Worm (Caenorhabditis elegans) whole organism, L3 larva: ENCODE results near the gene srr-2.
"Not testable (repeated sequence)": the region's sequence is repeated elsewhere in the genome, so short reads cannot be mapped to it uniquely, and the experiment has no call there.

Source experiments
- nhr-77 ChIP-seq: fragments of 150-350 bp; optimal IDR thresholded peaks from 2 replicates; lab custom pipeline; 2014; ENCODE audit warnings: missing biosample characterization, missing genetic modification characterization
- skn-1 ChIP-seq: fragments of 150-350 bp; optimal IDR thresholded peaks from 2 replicates; lab custom pipeline; 2014; ENCODE audit warnings: missing biosample characterization, missing genetic modification characterization

- TF ChIP-seq nhr-77, skn-1 (tag; lab: Kevin White, UChicago): not testable (repeated sequence)
Measured at ce11 chrV:19264148-19264547, 47.2 kb upstream of the srr-2 start, which contains the start of gene F21D9.1.
